Fruit fly (Drosophila melanogaster): Measurements from ENCODE around the gene Ugt302K1.

The Ugt302K1 gene

DNA sequence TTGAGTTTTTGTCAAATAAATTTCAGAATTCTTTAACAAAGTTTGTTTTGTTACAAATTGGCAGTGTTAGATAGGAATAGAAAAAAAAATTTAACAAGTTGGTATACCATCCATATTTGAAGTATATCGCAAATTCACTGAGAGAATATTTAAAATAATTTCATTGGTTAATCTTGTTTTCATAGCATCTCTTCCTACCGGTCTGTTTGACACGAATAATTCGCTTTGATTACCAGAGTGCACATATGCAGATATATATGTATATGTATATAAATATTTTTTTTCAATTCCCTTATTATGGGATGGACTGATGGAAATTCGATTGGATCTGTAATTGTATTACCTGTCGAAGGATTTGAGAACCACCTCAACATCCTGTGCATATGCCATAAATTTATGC, 38.0 kb downstream of the Ugt302K1 start, which contains the start of gene SdhCL:
SdhCL (minus strand) TSS at position 101 of the 400 bp plus-strand sequence.
- no peak for TF ChIP-seq insv (optimal IDR thresholded peaks at IDR 0.05)
- no peak for TF ChIP-seq Sin3A (optimal IDR thresholded peaks at IDR 0.05)
- TF ChIP-seq Myc (optimal IDR thresholded peaks at IDR 0.05), result no peak
- no peak for TF ChIP-seq h (optimal IDR thresholded peaks at IDR 0.05)
- no peak for TF ChIP-seq psq (optimal IDR thresholded peaks at IDR 0.05)
- TF ChIP-seq ttk (optimal IDR thresholded peaks at IDR 0.05), result no peak
